Worm (Caenorhabditis elegans): ENCODE data around the gene smg-7.

Gene smg-7

DNA sequence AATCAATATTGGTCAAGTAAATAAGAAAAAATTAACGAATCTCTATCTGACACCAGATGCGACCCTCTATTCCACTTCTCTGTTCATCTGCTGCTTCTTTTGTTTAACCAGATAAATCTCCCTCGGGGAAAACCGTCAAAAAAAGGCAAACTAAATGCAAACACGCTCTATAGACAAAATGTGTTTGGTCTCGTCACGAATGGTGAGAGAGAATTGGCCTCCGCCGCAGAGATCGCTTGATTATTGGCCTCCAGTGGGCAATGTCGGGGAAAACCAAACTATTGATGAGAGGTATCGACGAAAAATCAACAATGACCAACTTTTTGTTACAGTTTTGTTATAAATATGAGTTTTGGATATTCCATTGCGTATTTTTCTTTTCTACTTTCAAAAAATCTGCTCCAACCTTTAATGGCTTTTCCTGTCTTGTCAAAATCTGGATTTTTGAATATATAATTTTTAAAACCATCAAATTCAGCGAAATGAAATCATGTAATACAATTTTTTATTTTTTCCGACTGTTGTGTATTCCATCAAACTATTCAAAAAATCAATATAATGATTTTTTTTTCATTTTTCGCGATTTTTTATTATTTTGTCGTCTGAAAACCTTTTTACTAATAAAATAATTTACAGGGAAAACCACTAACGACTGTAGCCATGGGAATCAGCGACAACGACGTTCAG lies 48.3 kb upstream of the smg-7 start, which contains the start of the genes C17H12.2 and vha-8 (continued):
- no peak for TF ChIP-seq snpc-1.1 (tag; optimal IDR thresholded peaks at IDR 0.05; ENCODE audit: insufficient read depth)
- peak in 1 of 2 experiments; percentile 19 for TF ChIP-seq let-607 (tag; optimal IDR thresholded peaks at IDR 0.05)
- TF ChIP-seq egl-18 (GFP tag; IDR thresholded peaks at IDR 0.05) = no peak
- peak; percentile 59 for TF ChIP-seq ztf-26 (tag; optimal IDR thresholded peaks at IDR 0.05)
- no peak for TF ChIP-seq D2030.7 (GFP tag; IDR thresholded peaks at IDR 0.05)
- TF ChIP-seq dox-1 (GFP tag; IDR thresholded peaks at IDR 0.05) = peak; percentile 78
- peak; percentile 83 for TF ChIP-seq K12H6.12 (tag; optimal IDR thresholded peaks at IDR 0.05)
- TF ChIP-seq hmg-1.2 (GFP tag; IDR thresholded peaks at IDR 0.05) = peak; percentile 28; the same call in 1 of the 2 replicates
- 0 out of 2 replicates have a peak, but pooled peaks have one; percentile 46 for TF ChIP-seq rcor-1 (GFP tag; IDR thresholded peaks at IDR 0.05)
- TF ChIP-seq nfya-2 (GFP tag; IDR thresholded peaks at IDR 0.05) = no peak
- TF ChIP-seq ztf-25 (GFP tag; IDR thresholded peaks at IDR 0.05) = no peak
- no peak for TF ChIP-seq nhr-179 (tag; optimal IDR thresholded peaks at IDR 0.05)
- TF ChIP-seq ceh-58 (GFP tag; IDR thresholded peaks at IDR 0.05) = no peak
- TF ChIP-seq ceh-91 (GFP tag; IDR thresholded peaks at IDR 0.05) = peak; percentile 45
- TF ChIP-seq pbrm-1 (GFP tag; IDR thresholded peaks at IDR 0.05) = peak; percentile 84
- no peak for TF ChIP-seq nhr-120 (GFP tag; IDR thresholded peaks at IDR 0.05)
- TF ChIP-seq hlh-12 (tag; optimal IDR thresholded peaks at IDR 0.05) = no peak
- TF ChIP-seq mel-28 (tag; optimal IDR thresholded peaks at IDR 0.05; ENCODE audit: borderline replicate concordance) = no peak
- TF ChIP-seq ztf-3 (GFP tag; optimal IDR thresholded peaks at IDR 0.05) = no peak
- no peak for TF ChIP-seq hmg-20 (GFP tag; IDR thresholded peaks at IDR 0.05)
- TF ChIP-seq fkh-3 (tag; optimal IDR thresholded peaks at IDR 0.05) = no peak
- no peak for TF ChIP-seq Y79H2A.3 (GFP tag; conservative IDR thresholded peaks at IDR 0.05)
- TF ChIP-seq repo-1 (tag; optimal IDR thresholded peaks at IDR 0.05) = peak; percentile 32
- TF ChIP-seq him-1 (tag; optimal IDR thresholded peaks at IDR 0.05) = no peak
- TF ChIP-seq mxl-1 (tag; optimal IDR thresholded peaks at IDR 0.05) = no peak
- TF ChIP-seq K11D2.4 (GFP tag; IDR thresholded peaks at IDR 0.05) = peak; percentile 76; the same call in 1 of the 2 replicates
- peak; percentile 78 for TF ChIP-seq Y67H2A.10 (GFP tag; conservative IDR thresholded peaks at IDR 0.05)
- TF ChIP-seq lin-26 (GFP tag; IDR thresholded peaks at IDR 0.05) = peak; percentile 75; the same call in 1 of the 2 replicates
- TF ChIP-seq B0035.1 (tag; optimal IDR thresholded peaks at IDR 0.05) = no peak
- no peak for TF ChIP-seq zim-3 (tag; optimal IDR thresholded peaks at IDR 0.05)
- TF ChIP-seq lin-54 (GFP tag; optimal IDR thresholded peaks at IDR 0.05) = peak; percentile 73
- TF ChIP-seq F57C9.4 (tag; optimal IDR thresholded peaks at IDR 0.05) = no peak
- TF ChIP-seq mcd-1 (GFP tag; IDR thresholded peaks at IDR 0.05) = peak; percentile 98
- peak; percentile 48 for TF ChIP-seq tbp1 (GFP tag; optimal IDR thresholded peaks at IDR 0.05)
- TF ChIP-seq ztf-18 (tag; optimal IDR thresholded peaks at IDR 0.05) = peak; percentile 39
- 0 out of 2 replicates have a peak, but pooled peaks have one; percentile 28 for TF ChIP-seq C06A6.2 (GFP tag; conservative IDR thresholded peaks at IDR 0.05)
- no peak for TF ChIP-seq F57A8.1 (GFP tag; optimal IDR thresholded peaks at IDR 0.05)
- TF ChIP-seq F22D6.2 (tag; optimal IDR thresholded peaks at IDR 0.05) = no peak
- peak; percentile 9 for TF ChIP-seq ets-4 (GFP tag; optimal IDR thresholded peaks at IDR 0.05)
- peak; percentile 45 for TF ChIP-seq snpc-4 (GFP tag; optimal IDR thresholded peaks at IDR 0.05)
- peak; percentile 29 to 68 (median 56) for TF ChIP-seq snpc-4 (tag; optimal IDR thresholded peaks at IDR 0.05)
- no peak for TF ChIP-seq ztf-22 (GFP tag; optimal IDR thresholded peaks at IDR 0.05)
- TF ChIP-seq Y56A3A.18 (GFP tag; IDR thresholded peaks at IDR 0.05) = no peak
- TF ChIP-seq Y95B8A.8 (GFP tag; IDR thresholded peaks at IDR 0.05) = no peak
- no peak for TF ChIP-seq unc-130 (GFP tag; optimal IDR thresholded peaks at IDR 0.05)
- peak; percentile 20 for TF ChIP-seq tlf-1 (GFP tag; optimal IDR thresholded peaks at IDR 0.05)
- TF ChIP-seq ekl-4 (GFP tag; IDR thresholded peaks at IDR 0.05) = peak; percentile 82
- TF ChIP-seq Y53G8AR.9 (GFP tag; conservative IDR thresholded peaks at IDR 0.05) = peak; percentile 80; the same call in 1 of the 2 replicates

All from whole organism, young adult.